Fruit fly (Drosophila melanogaster) whole organism, pupa: ENCODE results near the gene CG10681.

ENCODE experiments used
- CG10348 ChIP-seq: fragments of 200-800 bp; sonication (Bioruptor generic); IDR thresholded peaks from 2 replicates; pipeline ENCODE4 v1.3.6; 2022; ENCODE audit warnings: missing biosample characterization, missing genetic modification characterization
- CG12605 ChIP-seq: fragments of 200-800 bp; sonication (Bioruptor generic); IDR thresholded peaks from 2 replicates; pipeline ENCODE4 v1.3.6; 2022; ENCODE audit warnings: missing biosample characterization, missing genetic modification characterization
- CG13204 ChIP-seq: fragments of 200-800 bp; sonication (Bioruptor generic); optimal IDR thresholded peaks from 2 replicates; lab custom pipeline; 2018; ENCODE audit warnings: missing biosample characterization, mild to moderate bottlenecking, missing genetic modification characterization, moderate library complexity
- CG14655 ChIP-seq: fragments of 200-800 bp; sonication (Bioruptor generic); optimal IDR thresholded peaks from 3 replicates; lab custom pipeline; 2017; ENCODE audit warnings: mild to moderate bottlenecking, missing biosample characterization, missing genetic modification reagents, missing genetic modification characterization
- CG15710 ChIP-seq: fragments of 200-800 bp; sonication (Bioruptor generic); optimal IDR thresholded peaks from 2 replicates; lab custom pipeline; 2018; ENCODE audit warnings: missing biosample characterization, mild to moderate bottlenecking, missing genetic modification characterization, moderate library complexity
- CG17806 ChIP-seq: fragments of 200-800 bp; sonication (Bioruptor generic); optimal IDR thresholded peaks from 2 replicates; lab custom pipeline; 2018; ENCODE audit warnings: missing biosample characterization, mild to moderate bottlenecking, missing genetic modification characterization, moderate library complexity
- CG32121 ChIP-seq: fragments of 200-800 bp; sonication (Bioruptor generic); IDR thresholded peaks from 2 replicates; pipeline ENCODE4 v1.3.6; 2022; ENCODE audit warnings: missing biosample characterization, missing genetic modification characterization
- CG34367 ChIP-seq: fragments of 200-800 bp; sonication (Bioruptor generic); optimal IDR thresholded peaks from 2 replicates; lab custom pipeline; 2018; ENCODE audit warnings: missing biosample characterization, mild to moderate bottlenecking, missing genetic modification characterization
- CG4496 ChIP-seq: fragments of 200-800 bp; sonication (Bioruptor generic); IDR thresholded peaks from 3 replicates; pipeline ENCODE4 v1.3.6; 2022; ENCODE audit warnings: missing biosample characterization, missing genetic modification characterization
- CG8159 ChIP-seq: fragments of 200-800 bp; sonication (Bioruptor generic); optimal IDR thresholded peaks from 3 replicates; lab custom pipeline; 2018; ENCODE audit warnings: missing biosample characterization, mild to moderate bottlenecking, missing genetic modification characterization, moderate library complexity
- CG8301 ChIP-seq: fragments of 200-800 bp; sonication (Bioruptor generic); optimal IDR thresholded peaks from 2 replicates; lab custom pipeline; 2018; ENCODE audit warnings: missing biosample characterization, mild to moderate bottlenecking, missing genetic modification characterization
- CG9948 ChIP-seq: fragments of 200-800 bp; sonication (Bioruptor generic); optimal IDR thresholded peaks from 2 replicates; lab custom pipeline; 2018; ENCODE audit warnings: missing biosample characterization, mild to moderate bottlenecking, missing genetic modification characterization, moderate library complexity
- D1 ChIP-seq: fragments of 200-800 bp; sonication (Bioruptor generic); optimal IDR thresholded peaks from 2 replicates; lab custom pipeline; 2018; ENCODE audit warnings: missing biosample characterization, mild to moderate bottlenecking, missing genetic modification characterization, moderate library complexity
- EcR ChIP-seq: fragments of 200-800 bp; sonication (Bioruptor generic); optimal IDR thresholded peaks from 3 replicates; lab custom pipeline; 2019; ENCODE audit warnings: missing biosample characterization, missing genetic modification characterization, mild to moderate bottlenecking, moderate library complexity, missing genetic modification reagents
- Ets98B ChIP-seq: fragments of 200-800 bp; sonication (Bioruptor generic); IDR thresholded peaks from 2 replicates; pipeline ENCODE4 v1.3.6; 2022; ENCODE audit warnings: missing biosample characterization, missing genetic modification characterization
- Pif1A ChIP-seq: fragments of 200-800 bp; sonication (Bioruptor generic); optimal IDR thresholded peaks from 3 replicates; lab custom pipeline; 2016; ENCODE audit warnings: missing biosample characterization, missing genetic modification characterization
- Pif1B ChIP-seq: fragments of 200-800 bp; sonication (Bioruptor generic); optimal IDR thresholded peaks from 3 replicates; lab custom pipeline; 2016; ENCODE audit warnings: missing biosample characterization, missing genetic modification characterization
- Snoo ChIP-seq: fragments of 200-800 bp; sonication (Bioruptor generic); optimal IDR thresholded peaks from 3 replicates; lab custom pipeline; 2017; ENCODE audit warnings: missing biosample characterization, mild to moderate bottlenecking, missing genetic modification characterization, inconsistent platforms
- fd96Ca ChIP-seq: fragments of 200-800 bp; sonication (Bioruptor generic); IDR thresholded peaks from 3 replicates; pipeline ENCODE4 v1.3.6; 2022; ENCODE audit warnings: missing biosample characterization, missing genetic modification characterization
- gl ChIP-seq: fragments of 200-800 bp; sonication (Bioruptor generic); optimal IDR thresholded peaks from 2 replicates; lab custom pipeline; 2018; ENCODE audit warnings: missing biosample characterization, mild to moderate bottlenecking, missing genetic modification characterization
- rn ChIP-seq: fragments of 200-800 bp; sonication (Bioruptor generic); IDR thresholded peaks from 2 replicates; pipeline ENCODE4 v1.3.6; 2022; ENCODE audit warnings: missing biosample characterization, missing genetic modification characterization

CG10681 gene

DNA sequence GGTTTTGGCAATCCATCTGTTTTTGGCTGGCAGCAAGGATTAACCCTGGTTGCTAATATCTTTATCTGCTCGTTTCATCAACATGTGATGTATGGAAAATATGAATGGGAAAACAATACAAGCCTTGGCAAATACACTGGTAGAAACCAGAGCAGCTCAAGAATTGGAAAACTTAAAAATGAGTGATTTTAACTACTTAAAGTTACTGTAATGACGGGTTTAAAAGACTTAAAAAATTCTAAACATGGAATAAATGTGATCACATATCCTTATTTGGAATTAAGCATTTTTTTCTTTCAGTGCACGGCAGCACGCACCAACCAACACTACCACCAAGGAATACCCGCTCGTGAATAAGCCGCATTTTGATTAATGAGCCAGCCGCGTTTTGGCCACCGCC lies 36.1 kb upstream of the CG10681 start:
- TF ChIP-seq CG14655, result no peak
- peak; percentile 28 for TF ChIP-seq CG8159 (tag; lab: Kevin White, UChicago)
- TF ChIP-seq CG8301, result no peak

dm6 chr3L:12468016-12468415 lies 33.3 kb upstream of the CG10681 start, which contains the start of gene eyg:
Gene eyg, minus strand, starts transcription at chr3L:12468021.
- peak; percentile 75; the same call in 2 of the 3 replicates for TF ChIP-seq fd96Ca (GFP tag; lab: Robert Waterston, UW)
- peak; percentile 2 for TF ChIP-seq D1 (tag; lab: Kevin White, UChicago)
- peak; percentile 25 for TF ChIP-seq Snoo
- TF ChIP-seq CG15710 (tag; lab: Kevin White, UChicago), result no peak
- peak; percentile 19 for TF ChIP-seq EcR (GFP tag; lab: Kevin White, UChicago)
- no peak for TF ChIP-seq CG32121 (GFP tag; lab: Robert Waterston, UW)

DNA sequence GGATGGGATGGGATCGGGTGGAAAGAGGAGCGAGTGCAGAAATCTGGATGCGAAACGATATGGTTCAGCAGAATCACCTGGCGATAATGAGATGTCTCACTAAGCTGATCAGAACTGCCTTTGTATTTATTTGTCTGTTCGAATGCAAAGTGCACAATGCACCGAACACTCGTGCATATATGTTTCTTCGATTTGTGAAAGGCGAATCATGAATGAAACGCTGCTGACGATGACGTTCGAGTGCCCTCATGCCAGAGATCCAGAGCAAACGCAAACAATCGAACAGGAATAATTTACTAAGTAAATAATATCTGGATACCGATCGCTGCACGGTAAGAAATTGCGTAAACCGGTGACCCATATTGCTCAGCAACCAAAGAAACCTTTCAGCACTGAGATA lies 31.6 kb upstream of the CG10681 start, which contains the start of gene CG32102:
Gene CG32102, minus strand, starts transcription at position 101 of the 400 bp plus-strand sequence.
- no peak for TF ChIP-seq fd96Ca (GFP tag; lab: Robert Waterston, UW)
- no peak for TF ChIP-seq Pif1A
- TF ChIP-seq, all 21 proteins: peak for 0

DNA sequence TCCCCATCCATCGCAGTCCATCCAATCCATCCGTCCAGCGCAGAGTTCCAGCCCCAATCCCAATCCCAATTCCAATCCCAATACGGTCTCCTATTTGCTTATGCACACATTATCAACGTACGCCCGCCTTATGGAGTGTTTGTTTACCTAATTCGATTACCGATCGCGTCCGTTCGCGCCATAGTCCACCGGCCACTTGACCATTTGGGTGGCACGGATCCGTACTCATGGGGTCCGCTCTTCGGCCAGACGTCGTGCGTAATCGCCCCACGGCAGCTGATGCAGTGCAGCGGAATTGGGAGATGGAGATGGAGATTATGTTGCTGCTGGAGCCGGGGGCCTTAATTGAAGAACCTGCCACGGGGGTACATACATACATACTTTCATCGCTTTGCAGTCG lies 30.8 kb upstream of the CG10681 start:
- TF ChIP-seq CG4496 (no peak), CG8301 (no peak), Pif1A (no peak), CG14655 (no peak), EcR (GFP tag; lab: Kevin White, UChicago) (no peak), CG13204 (GFP tag; lab: Kevin White, UChicago) (no peak), gl (tag; lab: Kevin White, UChicago) (no peak), Pif1B (GFP tag; lab: Kevin White, UChicago) (no peak), D1 (tag; lab: Kevin White, UChicago) (no peak), CG9948 (tag; lab: Kevin White, UChicago) (no peak), rn (GFP tag; lab: Robert Waterston, UW) (no peak), CG32121 (GFP tag; lab: Robert Waterston, UW) (no peak), CG34367 (no peak), Ets98B (no peak), CG15710 (tag; lab: Kevin White, UChicago) (no peak), fd96Ca (GFP tag; lab: Robert Waterston, UW) (no peak), CG12605 (GFP tag; lab: Robert Waterston, UW) (no peak), CG10348 (GFP tag; lab: Robert Waterston, UW) (no peak)

dm6 chr3L:12471471-12471978 lies 29.8 kb upstream of the CG10681 start, which contains the start of gene CG10616:
Gene CG10616, plus strand, starts transcription at chr3L:12471728.
- no peak for TF ChIP-seq CG9948 (tag; lab: Kevin White, UChicago)
- TF ChIP-seq CG13204 (GFP tag; lab: Kevin White, UChicago), result no peak
- TF ChIP-seq EcR (GFP tag; lab: Kevin White, UChicago), result no peak
- TF ChIP-seq CG12605 (GFP tag; lab: Robert Waterston, UW), result no peak
- TF ChIP-seq CG8159 (tag; lab: Kevin White, UChicago), result no peak
- TF ChIP-seq CG4496, result no peak
- TF ChIP-seq Pif1A, result no peak
- no peak for TF ChIP-seq CG8301
- no peak for TF ChIP-seq Pif1B (GFP tag; lab: Kevin White, UChicago)
- no peak for TF ChIP-seq Ets98B
- TF ChIP-seq CG10348 (GFP tag; lab: Robert Waterston, UW), result no peak
- TF ChIP-seq CG32121 (GFP tag; lab: Robert Waterston, UW), result no peak
- TF ChIP-seq CG34367, result no peak
- no peak for TF ChIP-seq fd96Ca (GFP tag; lab: Robert Waterston, UW)
- no peak for TF ChIP-seq CG17806
- TF ChIP-seq CG14655, result no peak
- TF ChIP-seq D1 (tag; lab: Kevin White, UChicago), result no peak
- TF ChIP-seq gl (tag; lab: Kevin White, UChicago), result no peak
- TF ChIP-seq Snoo, result no peak

- TF ChIP-seq CG15710 (tag; lab: Kevin White, UChicago), result no peak
- no peak for TF ChIP-seq Pif1B (GFP tag; lab: Kevin White, UChicago)
- TF ChIP-seq EcR (GFP tag; lab: Kevin White, UChicago), result peak; percentile 83
Measured at dm6 chr3L:12478229-12478628, 23.1 kb upstream of the CG10681 start.

DNA sequence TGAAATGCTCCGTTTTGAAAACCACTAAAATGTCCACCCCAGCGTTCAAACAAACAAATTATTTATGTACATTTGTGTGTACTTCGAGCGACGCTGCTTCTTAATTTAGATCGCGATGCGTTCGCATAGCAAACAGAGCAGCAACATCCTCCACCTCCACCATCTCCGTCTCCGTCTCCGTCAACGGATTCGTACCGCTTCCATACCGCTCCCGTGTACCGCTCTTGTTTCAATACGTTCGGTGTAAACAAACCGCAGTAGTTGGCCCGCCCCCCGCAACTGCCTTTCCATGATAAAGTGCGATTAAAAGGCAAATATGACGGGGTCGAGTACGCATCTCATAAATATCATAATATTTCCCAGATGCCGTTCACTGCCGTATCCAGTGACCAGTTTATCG lies 19.1 kb upstream of the CG10681 start, which contains the start of gene CG33725:
Gene CG33725, plus strand, starts transcription at position 364 of the 400 bp plus-strand sequence.
- 0 out of 2 replicates have a peak, but pooled peaks have one; percentile 19 for TF ChIP-seq rn (GFP tag; lab: Robert Waterston, UW)
- TF ChIP-seq CG13204 (GFP tag; lab: Kevin White, UChicago), result peak; percentile 57
- no peak for TF ChIP-seq Ets98B

dm6 chr3L:12482917-12483316 lies 18.4 kb upstream of the CG10681 start:
- TF ChIP-seq Ets98B (peak; percentile 77), CG34367 (peak; percentile 37), Pif1B (GFP tag; lab: Kevin White, UChicago) (peak; percentile 53), fd96Ca (GFP tag; lab: Robert Waterston, UW) (peak; percentile 50; the same call in 2 of the 3 replicates), CG4496 (peak; percentile 73; the same call in 2 of the 3 replicates), CG15710 (tag; lab: Kevin White, UChicago) (peak; percentile 65), CG8159 (tag; lab: Kevin White, UChicago) (peak; percentile 73), CG8301 (peak; percentile 80), Pif1A (peak; percentile 61), Snoo (no peak), D1 (tag; lab: Kevin White, UChicago) (no peak), CG9948 (tag; lab: Kevin White, UChicago) (peak; percentile 66), CG14655 (peak; percentile 86), CG17806 (peak; percentile 51), CG10348 (GFP tag; lab: Robert Waterston, UW) (0 out of 2 replicates have a peak, but pooled peaks have one; percentile 43), gl (tag; lab: Kevin White, UChicago) (no peak), CG32121 (GFP tag; lab: Robert Waterston, UW) (peak; percentile 88), CG12605 (GFP tag; lab: Robert Waterston, UW) (peak; percentile 73), EcR (GFP tag; lab: Kevin White, UChicago) (no peak), rn (GFP tag; lab: Robert Waterston, UW) (peak; percentile 59; the same call in 1 of the 2 replicates), CG13204 (GFP tag; lab: Kevin White, UChicago) (peak; percentile 9)
